Worm (Caenorhabditis elegans) whole organism, late embryonic: ENCODE results near the gene sel-13.

Experiments
- C08G9.2 ChIP-seq: sonication (generic microtip); optimal IDR thresholded peaks from 2 replicates; lab custom pipeline; 2016; ENCODE audit warnings: mild to moderate bottlenecking, missing genetic modification characterization, moderate library complexity, missing compliant biosample characterization
- C38D4.7 ChIP-seq: fragments of 200-800 bp; sonication (Bioruptor generic); optimal IDR thresholded peaks from 2 replicates; lab custom pipeline; 2018; ENCODE audit warnings: mild to moderate bottlenecking, missing genetic modification characterization, moderate library complexity, missing compliant biosample characterization
- F13H6.1 ChIP-seq: sonication (generic microtip); optimal IDR thresholded peaks from 2 replicates; lab custom pipeline; 2016; ENCODE audit warnings: missing genetic modification characterization, missing compliant biosample characterization
- T23F11.4 ChIP-seq: fragments of 200-800 bp; sonication (Bioruptor generic); optimal IDR thresholded peaks from 2 replicates; lab custom pipeline; 2018; ENCODE audit warnings: mild to moderate bottlenecking, missing genetic modification characterization, missing compliant biosample characterization
- Y22D7AL.16 ChIP-seq: sonication (generic microtip); optimal IDR thresholded peaks from 2 replicates; lab custom pipeline; 2016; ENCODE audit warnings: missing genetic modification characterization, missing compliant biosample characterization
- ahr-1 ChIP-seq: sonication (generic microtip); optimal IDR thresholded peaks from 2 replicates; lab custom pipeline; 2016; ENCODE audit warnings: missing genetic modification characterization, missing compliant biosample characterization
- ama-1 ChIP-seq: fragments of 150-350 bp; optimal IDR thresholded peaks from 2 replicates; lab custom pipeline; 2014
- ceh-18 ChIP-seq: sonication (generic microtip); optimal IDR thresholded peaks from 2 replicates; lab custom pipeline; 2016; ENCODE audit warnings: missing genetic modification characterization, missing compliant biosample characterization
- ceh-19 ChIP-seq: fragments of 200-800 bp; sonication (Bioruptor generic); optimal IDR thresholded peaks from 2 replicates; lab custom pipeline; 2018; ENCODE audit warnings: mild to moderate bottlenecking, missing genetic modification characterization, missing compliant biosample characterization
- ceh-22 ChIP-seq: sonication (generic microtip); optimal IDR thresholded peaks from 2 replicates; lab custom pipeline; 2017; ENCODE audit warnings: missing biosample characterization, missing genetic modification characterization
- ceh-30 ChIP-seq: fragments of 150-350 bp; optimal IDR thresholded peaks from 2 replicates; lab custom pipeline; 2014; ENCODE audit warnings: missing biosample characterization, missing genetic modification characterization
- ceh-9 ChIP-seq: sonication (generic microtip); optimal IDR thresholded peaks from 2 replicates; lab custom pipeline; 2016; ENCODE audit warnings: mild to moderate bottlenecking, missing genetic modification characterization, inconsistent platforms, missing compliant biosample characterization
- che-1 ChIP-seq: sonication (generic microtip); optimal IDR thresholded peaks from 2 replicates; lab custom pipeline; 2016; ENCODE audit warnings: mild to moderate bottlenecking, missing genetic modification characterization, missing compliant biosample characterization
- dve-1 ChIP-seq: sonication (generic microtip); optimal IDR thresholded peaks from 2 replicates; lab custom pipeline; 2017; ENCODE audit warnings: antibody characterized with exemption, mild to moderate bottlenecking, missing genetic modification characterization, missing compliant biosample characterization
- elt-2 ChIP-seq: sonication (generic microtip); optimal IDR thresholded peaks from 2 replicates; lab custom pipeline; 2016; ENCODE audit warnings: missing genetic modification reagents, missing genetic modification characterization, missing compliant biosample characterization
- elt-4 ChIP-seq: sonication (generic microtip); optimal IDR thresholded peaks from 2 replicates; lab custom pipeline; 2016; ENCODE audit warnings: missing genetic modification characterization, missing compliant biosample characterization
- eyg-1 ChIP-seq: sonication (generic microtip); optimal IDR thresholded peaks from 2 replicates; lab custom pipeline; 2016; ENCODE audit warnings: missing genotype, missing genetic modification characterization, missing compliant biosample characterization
- hlh-13 ChIP-seq: fragments of 200-800 bp; sonication (Bioruptor generic); optimal IDR thresholded peaks from 2 replicates; lab custom pipeline; 2018; ENCODE audit warnings: mild to moderate bottlenecking, missing genetic modification characterization, missing compliant biosample characterization
- hlh-6 ChIP-seq: sonication (generic microtip); optimal IDR thresholded peaks from 2 replicates; lab custom pipeline; 2016; ENCODE audit warnings: missing genotype, missing genetic modification characterization, missing compliant biosample characterization
- hlh-8 ChIP-seq: sonication (generic microtip); optimal IDR thresholded peaks from 2 replicates; lab custom pipeline; 2016; ENCODE audit warnings: missing genotype, missing genetic modification characterization, missing compliant biosample characterization
- lim-6 ChIP-seq: sonication (generic microtip); optimal IDR thresholded peaks from 2 replicates; lab custom pipeline; 2016; ENCODE audit warnings: missing genetic modification characterization, missing compliant biosample characterization
- madf-2 ChIP-seq: sonication (generic microtip); optimal IDR thresholded peaks from 2 replicates; lab custom pipeline; 2017; ENCODE audit warnings: missing genetic modification characterization, missing compliant biosample characterization
- mec-3 ChIP-seq: sonication (generic microtip); optimal IDR thresholded peaks from 2 replicates; lab custom pipeline; 2016; ENCODE audit warnings: borderline replicate concordance, missing genetic modification characterization, missing compliant biosample characterization
- nfya-1 ChIP-seq: sonication (generic microtip); optimal IDR thresholded peaks from 2 replicates; lab custom pipeline; 2017; ENCODE audit warnings: missing genetic modification characterization, mild to moderate bottlenecking, missing compliant biosample characterization, antibody characterized with exemption, moderate library complexity
- nhr-232 ChIP-seq: sonication (generic microtip); optimal IDR thresholded peaks from 2 replicates; lab custom pipeline; 2016; ENCODE audit warnings: missing genetic modification characterization, missing compliant biosample characterization
- pax-1 ChIP-seq: fragments of 150-350 bp; optimal IDR thresholded peaks from 2 replicates; lab custom pipeline; 2014; ENCODE audit warnings: missing biosample characterization, missing genetic modification characterization
- pqm-1 ChIP-seq: sonication (generic microtip); optimal IDR thresholded peaks from 2 replicates; lab custom pipeline; 2016; ENCODE audit warnings: missing genetic modification characterization, missing compliant biosample characterization
- pros-1 ChIP-seq: fragments of 150-350 bp; optimal IDR thresholded peaks from 2 replicates; lab custom pipeline; 2014; ENCODE audit warnings: missing biosample characterization, missing genetic modification reagents, missing genetic modification characterization
- ref-2 ChIP-seq: sonication (generic microtip); optimal IDR thresholded peaks from 2 replicates; lab custom pipeline; 2016; ENCODE audit warnings: missing genetic modification characterization, missing compliant biosample characterization
- sox-2 ChIP-seq: fragments of 200-800 bp; sonication (Bioruptor generic); IDR thresholded peaks from 2 replicates; pipeline ENCODE4 v1.3.6; 2022; ENCODE audit warnings: missing genetic modification reagents, missing genetic modification characterization, missing compliant biosample characterization
- sox-4 ChIP-seq: sonication (generic microtip); optimal IDR thresholded peaks from 2 replicates; lab custom pipeline; 2017; ENCODE audit warnings: mild to moderate bottlenecking, missing genetic modification characterization, inconsistent platforms, missing compliant biosample characterization
- syd-9 ChIP-seq: sonication (generic microtip); optimal IDR thresholded peaks from 2 replicates; lab custom pipeline; 2016; ENCODE audit warnings: mild to moderate bottlenecking, missing genetic modification characterization, moderate library complexity, missing compliant biosample characterization
- ttx-3 ChIP-seq: sonication (generic microtip); optimal IDR thresholded peaks from 2 replicates; lab custom pipeline; 2016; ENCODE audit warnings: missing genetic modification reagents, missing genetic modification characterization, missing compliant biosample characterization
- unc-42 ChIP-seq: sonication (generic microtip); optimal IDR thresholded peaks from 2 replicates; lab custom pipeline; 2016; ENCODE audit warnings: missing genotype, missing genetic modification characterization, missing compliant biosample characterization
- unc-86 ChIP-seq: sonication (generic microtip); optimal IDR thresholded peaks from 2 replicates; lab custom pipeline; 2016; ENCODE audit warnings: missing genetic modification characterization, missing compliant biosample characterization
- ztf-16 ChIP-seq: sonication (generic microtip); optimal IDR thresholded peaks from 2 replicates; lab custom pipeline; 2017; ENCODE audit warnings: missing genetic modification characterization, missing compliant biosample characterization

sel-13 gene

ce11 chrIII:4677466-4677865, 22.6 kb downstream of the sel-13 start, which contains the start of gene srg-10:
Gene srg-10, plus strand, starts transcription at chrIII:4677766.
- TF ChIP-seq madf-2 (tag; lab: Kevin White, UChicago), result no peak
- TF ChIP-seq sox-4 (tag; lab: Kevin White, UChicago), result no peak
- TF ChIP-seq pax-1 (tag; lab: Kevin White, UChicago), result no peak
- no peak for TF ChIP-seq hlh-8

- no peak for TF ChIP-seq dve-1 (tag; lab: Kevin White, UChicago)
- TF ChIP-seq ahr-1 (tag; lab: Kevin White, UChicago), result no peak
- TF ChIP-seq ceh-18 (tag; lab: Kevin White, UChicago), result no peak
- TF ChIP-seq sox-2, result no peak
- TF ChIP-seq hlh-8, result no peak
- TF ChIP-seq Y22D7AL.16 (tag; lab: Kevin White, UChicago), result no peak
- no peak for TF ChIP-seq mec-3
- TF ChIP-seq hlh-13 (GFP tag; lab: Kevin White, UChicago), result no peak
- TF ChIP-seq C08G9.2, result no peak
- no peak for TF ChIP-seq che-1 (tag; lab: Kevin White, UChicago)
- TF ChIP-seq ceh-9, result no peak
- TF ChIP-seq pqm-1 (tag; lab: Kevin White, UChicago), result no peak
- no peak for TF ChIP-seq ztf-16 (tag; lab: Kevin White, UChicago)
- TF ChIP-seq nfya-1 (tag; lab: Kevin White, UChicago), result no peak
These were observed 28.1 kb downstream of the sel-13 start, which contains the start of gene srg-13 for ce11 chrIII:4671949-4672348. Gene srg-13, plus strand, starts transcription at chrIII:4672249.

- TF ChIP-seq syd-9 (tag; lab: Kevin White, UChicago) (no peak), unc-42 (tag; lab: Kevin White, UChicago) (no peak), hlh-6 (tag; lab: Kevin White, UChicago) (no peak), ceh-30 (tag; lab: Kevin White, UChicago) (no peak), hlh-13 (GFP tag; lab: Kevin White, UChicago) (no peak), unc-86 (no peak), elt-4 (tag; lab: Kevin White, UChicago) (no peak), T23F11.4 (GFP tag; lab: Kevin White, UChicago) (no peak), C38D4.7 (GFP tag; lab: Kevin White, UChicago) (no peak), eyg-1 (tag; lab: Kevin White, UChicago) (no peak), pros-1 (tag; lab: Kevin White, UChicago) (no peak), ref-2 (no peak), ama-1 (lab: Kevin White, UChicago) (no peak), ceh-19 (GFP tag; lab: Kevin White, UChicago) (no peak), nhr-232 (tag; lab: Kevin White, UChicago) (no peak), ttx-3 (tag; lab: Kevin White, UChicago) (no peak), F13H6.1 (tag; lab: Kevin White, UChicago) (no peak), dve-1 (tag; lab: Kevin White, UChicago) (no peak)
These were observed 28.5 kb downstream of the sel-13 start, which contains the start of gene T23F11.11 for ce11 chrIII:4671491-4671890. Gene T23F11.11, minus strand, starts transcription at chrIII:4671591.

- no peak for TF ChIP-seq lim-6 (tag; lab: Kevin White, UChicago)
- TF ChIP-seq elt-2, result peak; percentile 35
- TF ChIP-seq T23F11.4 (GFP tag; lab: Kevin White, UChicago), result peak; percentile 7
- TF ChIP-seq ceh-22 (tag; lab: Kevin White, UChicago), result no peak
These were observed 32.0 kb downstream of the sel-13 start for ce11 chrIII:4668073-4668472.
